Worm (Caenorhabditis elegans): ENCODE results near the gene clp-7.

clp-7 gene

ce11 chrIV:1459826-1460489 lies 14.2 kb upstream of the clp-7 start:
- TF ChIP-seq ztf-29 (GFP tag; IDR thresholded peaks at IDR 0.05) (no peak), ref-1 (GFP tag; conservative IDR thresholded peaks at IDR 0.05) (no peak), flt-1 (GFP tag; IDR thresholded peaks at IDR 0.05) (no peak), klf-2 (GFP tag; conservative IDR thresholded peaks at IDR 0.05) (no peak), tab-1 (GFP tag; IDR thresholded peaks at IDR 0.05) (no peak), T22C8.4 (GFP tag; IDR thresholded peaks at IDR 0.05) (no peak), med-1 (GFP tag; optimal IDR thresholded peaks at IDR 0.05; ENCODE audit: insufficient read depth) (no peak), ztf-23 (GFP tag; IDR thresholded peaks at IDR 0.05) (no peak), cog-1 (tag; optimal IDR thresholded peaks at IDR 0.05) (no peak)

DNA sequence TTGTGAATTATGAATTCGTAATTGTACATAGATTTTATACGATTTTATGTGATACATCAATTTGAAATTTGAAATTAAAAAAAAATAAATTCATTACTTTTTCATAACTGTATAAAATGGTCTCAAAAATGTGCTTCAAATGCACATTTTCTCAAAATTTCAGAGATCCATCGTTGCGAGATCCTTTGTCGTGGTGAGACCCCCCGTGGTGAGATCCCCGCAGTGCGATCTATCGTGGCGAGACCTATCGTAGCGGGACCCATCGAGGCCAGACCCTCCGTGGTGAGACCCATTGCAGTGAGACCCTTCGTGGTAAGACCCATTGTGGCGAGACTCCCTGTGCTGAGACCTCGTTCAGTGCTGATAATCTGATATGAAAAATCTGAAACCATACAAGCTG lies 13.7 kb upstream of the clp-7 start:
- TF ChIP-seq ztf-29 (GFP tag; IDR thresholded peaks at IDR 0.05) (no peak), cog-1 (tag; optimal IDR thresholded peaks at IDR 0.05) (no peak), flt-1 (GFP tag; IDR thresholded peaks at IDR 0.05) (no peak), T22C8.4 (GFP tag; IDR thresholded peaks at IDR 0.05) (no peak), tab-1 (GFP tag; IDR thresholded peaks at IDR 0.05) (no peak), ztf-23 (GFP tag; IDR thresholded peaks at IDR 0.05) (no peak), klf-2 (GFP tag; conservative IDR thresholded peaks at IDR 0.05) (no peak), ref-1 (GFP tag; conservative IDR thresholded peaks at IDR 0.05) (no peak), med-1 (GFP tag; optimal IDR thresholded peaks at IDR 0.05; ENCODE audit: insufficient read depth) (no peak)

- TF ChIP-seq ref-1 (GFP tag; conservative IDR thresholded peaks at IDR 0.05) (no peak), tab-1 (GFP tag; IDR thresholded peaks at IDR 0.05) (no peak), flt-1 (GFP tag; IDR thresholded peaks at IDR 0.05) (no peak), klf-2 (GFP tag; conservative IDR thresholded peaks at IDR 0.05) (no peak), ztf-29 (GFP tag; IDR thresholded peaks at IDR 0.05) (no peak), cog-1 (tag; optimal IDR thresholded peaks at IDR 0.05) (no peak), med-1 (GFP tag; optimal IDR thresholded peaks at IDR 0.05; ENCODE audit: insufficient read depth) (no peak), T22C8.4 (GFP tag; IDR thresholded peaks at IDR 0.05) (no peak), ztf-23 (GFP tag; IDR thresholded peaks at IDR 0.05) (no peak)
Measured at ce11 chrIV:1458192-1458591, 12.4 kb upstream of the clp-7 start.

DNA sequence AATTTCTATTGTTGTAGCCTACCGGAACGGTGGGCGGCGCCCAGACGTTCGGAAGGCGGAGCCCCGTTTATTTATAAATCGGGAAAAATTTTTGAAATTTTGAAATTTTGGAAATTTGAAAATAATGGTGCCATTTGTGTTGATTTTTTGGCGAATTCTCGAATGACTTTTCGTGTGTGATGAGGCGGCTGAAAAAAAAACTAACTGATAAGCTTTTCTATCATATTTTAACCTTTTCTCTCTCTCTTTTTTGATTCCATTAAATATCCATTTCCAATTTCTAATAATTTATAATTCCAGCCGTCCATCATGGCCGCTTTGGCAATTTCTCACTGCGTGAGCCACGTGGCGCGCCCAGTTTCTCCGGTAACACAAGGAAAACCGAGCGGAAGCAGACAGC lies 11.0 kb upstream of the clp-7 start, which contains the start of gene nadk-1:
TSS of gene nadk-1 (plus strand) at position 301 of the 400 bp plus-strand sequence.
- TF ChIP-seq med-1 (GFP tag; optimal IDR thresholded peaks at IDR 0.05; ENCODE audit: insufficient read depth) (no peak), klf-2 (GFP tag; conservative IDR thresholded peaks at IDR 0.05) (no peak)

DNA sequence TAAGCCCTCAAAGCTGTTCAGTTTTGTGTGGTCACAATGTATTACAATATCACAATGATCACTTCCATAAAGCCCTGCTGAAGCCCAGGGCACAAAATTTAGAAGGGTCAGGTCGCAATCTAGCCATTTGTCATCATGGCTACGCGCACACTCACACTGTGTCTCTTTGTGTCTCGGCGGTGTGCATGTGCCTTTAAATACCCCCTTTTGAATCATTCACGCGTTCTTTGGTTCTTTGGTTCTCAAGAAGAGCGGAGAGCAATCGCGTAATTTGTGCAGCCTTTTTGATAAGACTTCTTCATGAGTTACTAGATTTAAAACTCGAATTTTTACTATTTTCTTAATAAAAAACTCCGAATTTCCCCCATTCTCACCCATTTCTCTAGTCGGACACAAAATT lies 9.2 kb upstream of the clp-7 start:
- TF ChIP-seq ztf-29 (GFP tag; IDR thresholded peaks at IDR 0.05) (no peak), T22C8.4 (GFP tag; IDR thresholded peaks at IDR 0.05) (no peak), ref-1 (GFP tag; conservative IDR thresholded peaks at IDR 0.05) (no peak), tab-1 (GFP tag; IDR thresholded peaks at IDR 0.05) (no peak), ztf-23 (GFP tag; IDR thresholded peaks at IDR 0.05) (no peak), cog-1 (tag; optimal IDR thresholded peaks at IDR 0.05) (no peak)

DNA sequence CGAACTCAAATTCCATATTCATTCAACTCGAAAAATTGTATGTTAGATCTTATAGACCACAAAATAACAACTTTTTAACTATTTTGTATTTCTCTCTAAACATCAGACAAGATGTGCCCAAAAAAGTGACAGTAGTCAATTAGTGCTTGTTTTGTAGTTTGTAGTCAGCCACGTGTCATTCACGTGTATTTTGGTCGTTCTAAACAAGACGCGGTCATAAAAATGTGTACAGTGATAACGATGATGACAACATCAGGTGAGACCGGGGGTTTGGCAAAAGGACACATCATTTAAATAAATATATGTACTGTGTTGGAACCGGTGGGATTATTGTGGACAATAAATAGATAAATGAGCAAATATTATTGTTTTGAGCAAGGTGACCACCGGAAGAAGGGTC lies 8.4 kb upstream of the clp-7 start:
- TF ChIP-seq cog-1 (tag; optimal IDR thresholded peaks at IDR 0.05) (no peak), klf-2 (GFP tag; conservative IDR thresholded peaks at IDR 0.05) (no peak), tab-1 (GFP tag; IDR thresholded peaks at IDR 0.05) (no peak), ztf-23 (GFP tag; IDR thresholded peaks at IDR 0.05) (no peak), med-1 (GFP tag; optimal IDR thresholded peaks at IDR 0.05; ENCODE audit: insufficient read depth) (no peak), T22C8.4 (GFP tag; IDR thresholded peaks at IDR 0.05) (no peak), flt-1 (GFP tag; IDR thresholded peaks at IDR 0.05) (no peak), ref-1 (GFP tag; conservative IDR thresholded peaks at IDR 0.05) (no peak)

- TF ChIP-seq klf-2 (GFP tag; conservative IDR thresholded peaks at IDR 0.05) (no peak), T22C8.4 (GFP tag; IDR thresholded peaks at IDR 0.05) (no peak), ztf-29 (GFP tag; IDR thresholded peaks at IDR 0.05) (no peak), cog-1 (tag; optimal IDR thresholded peaks at IDR 0.05) (no peak), med-1 (GFP tag; optimal IDR thresholded peaks at IDR 0.05; ENCODE audit: insufficient read depth) (no peak), tab-1 (GFP tag; IDR thresholded peaks at IDR 0.05) (no peak)
Measured at ce11 chrIV:1453451-1453850, 7.7 kb upstream of the clp-7 start.

- TF ChIP-seq tab-1 (GFP tag; IDR thresholded peaks at IDR 0.05) (no peak), ztf-23 (GFP tag; IDR thresholded peaks at IDR 0.05) (no peak), cog-1 (tag; optimal IDR thresholded peaks at IDR 0.05) (no peak), ref-1 (GFP tag; conservative IDR thresholded peaks at IDR 0.05) (no peak), flt-1 (GFP tag; IDR thresholded peaks at IDR 0.05) (no peak)
Measured at ce11 chrIV:1452480-1452879, 6.7 kb upstream of the clp-7 start.

DNA sequence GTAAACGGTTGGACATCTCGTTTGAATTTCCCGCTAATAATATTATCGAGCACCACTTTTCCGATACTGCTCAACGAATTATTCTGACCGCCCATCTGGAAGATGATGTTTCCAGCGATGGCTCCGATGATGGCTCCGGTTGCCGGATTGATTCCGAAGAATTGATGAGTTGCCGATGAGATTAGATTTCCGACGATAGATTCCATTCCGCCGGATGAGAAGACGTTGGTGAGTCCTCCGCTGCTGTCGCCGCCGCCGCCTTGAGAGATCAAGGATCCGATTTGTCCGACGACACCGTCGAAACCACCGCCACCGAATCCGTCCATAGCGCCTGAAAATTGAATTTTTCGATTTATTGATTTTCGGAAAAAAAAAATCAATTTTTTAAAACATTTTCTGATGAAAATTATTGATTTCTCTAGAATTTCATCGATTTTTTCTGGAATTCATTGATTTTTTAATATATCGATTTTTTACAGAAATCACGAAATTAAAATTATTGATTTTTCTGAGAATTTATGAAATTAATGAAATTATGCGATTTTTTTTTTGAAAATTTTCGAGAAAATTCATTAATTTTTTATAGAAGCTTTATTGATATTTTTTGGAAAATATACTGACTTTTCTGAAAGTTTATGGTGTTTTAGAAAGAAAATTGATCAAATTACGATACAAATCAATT lies 1.6 kb downstream of the clp-7 start:
- TF ChIP-seq klf-2 (GFP tag; conservative IDR thresholded peaks at IDR 0.05), result no peak
- TF ChIP-seq cog-1 (tag; optimal IDR thresholded peaks at IDR 0.05), result no peak
- TF ChIP-seq T22C8.4 (GFP tag; IDR thresholded peaks at IDR 0.05), result peak; percentile 35; the same call in 1 of the 2 replicates

ce11 chrIV:1443514-1443913 lies 2.3 kb downstream of the clp-7 start:
- TF ChIP-seq T22C8.4 (GFP tag; IDR thresholded peaks at IDR 0.05) (peak; percentile 95), med-1 (GFP tag; optimal IDR thresholded peaks at IDR 0.05; ENCODE audit: insufficient read depth) (no peak)

Data from whole organism, midembryonic.